Worm (Caenorhabditis elegans) whole organism, L3 larva: ENCODE results near the gene C50C3.19.
A peak's percentile ranks its signal among the peaks of the same experiment; 100 is the strongest.

Experiments
- R02D3.7 ChIP-seq: fragments of 150-350 bp; optimal IDR thresholded peaks from 2 replicates; lab custom pipeline; 2014; ENCODE audit warnings: missing biosample characterization, missing genetic modification characterization
- ZK546.5 ChIP-seq: sonication (generic microtip); optimal IDR thresholded peaks from 2 replicates; lab custom pipeline; 2017; ENCODE audit warnings: missing biosample characterization, missing genetic modification characterization
- aly-2 ChIP-seq: fragments of 150-350 bp; optimal IDR thresholded peaks from 2 replicates; lab custom pipeline; 2014; ENCODE audit warnings: missing biosample characterization, missing genetic modification characterization
- ceh-16 ChIP-seq: sonication (generic microtip); optimal IDR thresholded peaks from 2 replicates; lab custom pipeline; 2017; ENCODE audit warnings: missing biosample characterization, missing genetic modification characterization
- ceh-28 ChIP-seq: fragments of 150-350 bp; optimal IDR thresholded peaks from 2 replicates; lab custom pipeline; 2014; ENCODE audit warnings: missing biosample characterization, missing genetic modification reagents, missing genetic modification characterization
- ceh-82 ChIP-seq: fragments of 150-350 bp; optimal IDR thresholded peaks from 2 replicates; lab custom pipeline; 2014; ENCODE audit warnings: missing biosample characterization, missing genetic modification characterization
- ceh-9 ChIP-seq: sonication (generic microtip); optimal IDR thresholded peaks from 2 replicates; lab custom pipeline; 2018; ENCODE audit warnings: missing biosample characterization, missing genetic modification characterization
- daf-12 ChIP-seq: fragments of 150-350 bp; optimal IDR thresholded peaks from 2 replicates; lab custom pipeline; 2014; ENCODE audit warnings: missing biosample characterization, missing genetic modification reagents, missing genetic modification characterization
- egl-27 ChIP-seq: sonication (generic microtip); optimal IDR thresholded peaks from 4 replicates; lab custom pipeline; 2017; ENCODE audit warnings: missing biosample characterization, missing genetic modification reagents, missing genetic modification characterization
- egl-5 ChIP-seq: fragments of 150-350 bp; optimal IDR thresholded peaks from 2 replicates; lab custom pipeline; 2017; ENCODE audit warnings: missing biosample characterization, missing genetic modification reagents, missing genetic modification characterization, inconsistent platforms
- elt-2 ChIP-seq: sonication (generic microtip); optimal IDR thresholded peaks from 2 replicates; lab custom pipeline; 2016; ENCODE audit warnings: missing genetic modification reagents, mild to moderate bottlenecking, missing genetic modification characterization, missing compliant biosample characterization
- elt-3 ChIP-seq, 3 experiments: fragments of 150-350 bp in 1 of 3; sonication (generic microtip) in 2 of 3; optimal IDR thresholded peaks; 2 replicates in 2 of 3; 4 replicates in 1 of 3; lab custom pipeline; 2014 to 2017; ENCODE audit warnings: missing biosample characterization in 3 of 3, missing genetic modification characterization in 3 of 3
- eor-1 ChIP-seq, 2 experiments: fragments of 150-350 bp; optimal IDR thresholded peaks; 2 replicates each; lab custom pipeline; 2014 to 2018; ENCODE audit warnings: missing biosample characterization in 2 of 2, missing genetic modification characterization in 2 of 2
- fkh-10 ChIP-seq: sonication (generic microtip); optimal IDR thresholded peaks from 2 replicates; lab custom pipeline; 2017; ENCODE audit warnings: missing biosample characterization, missing genetic modification reagents, missing genetic modification characterization
- fkh-2 ChIP-seq: fragments of 150-350 bp; optimal IDR thresholded peaks from 2 replicates; lab custom pipeline; 2014; ENCODE audit warnings: missing biosample characterization, missing genetic modification reagents, missing genetic modification characterization
- fos-1 ChIP-seq: fragments of 150-350 bp; optimal IDR thresholded peaks from 2 replicates; lab custom pipeline; 2014; ENCODE audit warnings: missing biosample characterization, missing genetic modification characterization
- hmg-11 ChIP-seq: sonication (generic microtip); optimal IDR thresholded peaks from 2 replicates; lab custom pipeline; 2016; ENCODE audit warnings: missing genetic modification characterization, missing compliant biosample characterization
- jun-1 ChIP-seq: fragments of 150-350 bp; optimal IDR thresholded peaks from 2 replicates; lab custom pipeline; 2014; ENCODE audit warnings: missing biosample characterization, missing genetic modification reagents, missing genetic modification characterization
- lin-15B ChIP-seq: fragments of 150-350 bp; optimal IDR thresholded peaks from 2 replicates; lab custom pipeline; 2014; ENCODE audit warnings: missing biosample characterization, missing genetic modification characterization
- lin-39 ChIP-seq: fragments of 150-350 bp; optimal IDR thresholded peaks from 2 replicates; lab custom pipeline; 2018; ENCODE audit warnings: missing biosample characterization, missing genetic modification reagents, missing genetic modification characterization
- lsy-12 ChIP-seq: sonication (generic microtip); optimal IDR thresholded peaks from 2 replicates; lab custom pipeline; 2016; ENCODE audit warnings: mild to moderate bottlenecking, missing genetic modification characterization, missing compliant biosample characterization
- mdl-1 ChIP-seq: fragments of 150-350 bp; optimal IDR thresholded peaks from 2 replicates; lab custom pipeline; 2014; ENCODE audit warnings: missing biosample characterization, missing genetic modification characterization
- mml-1 ChIP-seq: fragments of 150-350 bp; sonication (generic microtip); optimal IDR thresholded peaks from 3 replicates; lab custom pipeline; 2014; ENCODE audit warnings: missing biosample characterization, missing genetic modification characterization
- nfya-1 ChIP-seq: sonication (generic microtip); optimal IDR thresholded peaks from 2 replicates; lab custom pipeline; 2017; ENCODE audit warnings: missing genetic modification characterization, mild to moderate bottlenecking, missing compliant biosample characterization, antibody characterized with exemption, moderate library complexity; ENCODE audit not compliant: insufficient read depth
- nhr-11 ChIP-seq: fragments of 150-350 bp; optimal IDR thresholded peaks from 2 replicates; lab custom pipeline; 2014; ENCODE audit warnings: missing biosample characterization, missing genetic modification characterization
- nhr-12 ChIP-seq: fragments of 150-350 bp; optimal IDR thresholded peaks from 2 replicates; lab custom pipeline; 2014; ENCODE audit warnings: missing biosample characterization, missing genetic modification characterization
- nhr-23 ChIP-seq: fragments of 150-350 bp; optimal IDR thresholded peaks from 2 replicates; lab custom pipeline; 2014; ENCODE audit warnings: missing biosample characterization, missing genetic modification reagents, missing genetic modification characterization
- nhr-237 ChIP-seq: fragments of 150-350 bp; optimal IDR thresholded peaks from 2 replicates; lab custom pipeline; 2014; ENCODE audit warnings: missing biosample characterization, missing genetic modification characterization
- nhr-25 ChIP-seq: sonication (generic microtip); optimal IDR thresholded peaks from 2 replicates; lab custom pipeline; 2017; ENCODE audit warnings: missing biosample characterization, missing genetic modification characterization
- nhr-28 ChIP-seq: fragments of 150-350 bp; optimal IDR thresholded peaks from 2 replicates; lab custom pipeline; 2014; ENCODE audit warnings: missing biosample characterization, missing genetic modification characterization
- nhr-43 ChIP-seq: sonication (generic microtip); optimal IDR thresholded peaks from 2 replicates; lab custom pipeline; 2016; ENCODE audit warnings: mild to moderate bottlenecking, missing genetic modification characterization, missing compliant biosample characterization; ENCODE audit not compliant: poor library complexity, severe bottlenecking
- nhr-67 ChIP-seq: fragments of 150-350 bp; optimal IDR thresholded peaks from 2 replicates; lab custom pipeline; 2014; ENCODE audit warnings: missing biosample characterization, missing genetic modification characterization
- nhr-76 ChIP-seq: fragments of 150-350 bp; sonication (generic microtip); optimal IDR thresholded peaks from 5 replicates; lab custom pipeline; 2014; ENCODE audit warnings: missing biosample characterization, missing genetic modification characterization
- pha-4 ChIP-seq: fragments of 150-350 bp; optimal IDR thresholded peaks from 2 replicates; lab custom pipeline; 2014; ENCODE audit warnings: missing biosample characterization, missing genetic modification reagents, missing genetic modification characterization
- pqm-1 ChIP-seq: fragments of 150-350 bp; optimal IDR thresholded peaks from 2 replicates; lab custom pipeline; 2017; ENCODE audit warnings: missing biosample characterization, missing genetic modification characterization, inconsistent platforms
- sea-2 ChIP-seq: fragments of 150-350 bp; sonication (generic microtip); optimal IDR thresholded peaks from 4 replicates; lab custom pipeline; 2014; ENCODE audit warnings: missing biosample characterization, missing genetic modification reagents, missing genetic modification characterization
- snpc-4 ChIP-seq: fragments of 150-350 bp; optimal IDR thresholded peaks from 2 replicates; lab custom pipeline; 2014; ENCODE audit warnings: missing biosample characterization, missing genetic modification characterization
- tbx-2 ChIP-seq: sonication (generic microtip); optimal IDR thresholded peaks from 2 replicates; lab custom pipeline; 2016; ENCODE audit warnings: mild to moderate bottlenecking, missing genetic modification characterization, missing compliant biosample characterization
- unc-39 ChIP-seq: sonication (generic microtip); optimal IDR thresholded peaks from 4 replicates; lab custom pipeline; 2017; ENCODE audit warnings: missing biosample characterization, missing genetic modification characterization
- unc-62 ChIP-seq: fragments of 150-350 bp; sonication (generic microtip); optimal IDR thresholded peaks from 4 replicates; lab custom pipeline; 2014; ENCODE audit warnings: missing biosample characterization, missing genetic modification reagents, missing genetic modification characterization
- ztf-11 ChIP-seq: fragments of 150-350 bp; optimal IDR thresholded peaks from 2 replicates; lab custom pipeline; 2014; ENCODE audit warnings: missing biosample characterization, missing genetic modification characterization
- ztf-4 ChIP-seq: fragments of 150-350 bp; optimal IDR thresholded peaks from 2 replicates; lab custom pipeline; 2014; ENCODE audit warnings: missing biosample characterization, missing genetic modification characterization

C50C3.19 gene

DNA sequence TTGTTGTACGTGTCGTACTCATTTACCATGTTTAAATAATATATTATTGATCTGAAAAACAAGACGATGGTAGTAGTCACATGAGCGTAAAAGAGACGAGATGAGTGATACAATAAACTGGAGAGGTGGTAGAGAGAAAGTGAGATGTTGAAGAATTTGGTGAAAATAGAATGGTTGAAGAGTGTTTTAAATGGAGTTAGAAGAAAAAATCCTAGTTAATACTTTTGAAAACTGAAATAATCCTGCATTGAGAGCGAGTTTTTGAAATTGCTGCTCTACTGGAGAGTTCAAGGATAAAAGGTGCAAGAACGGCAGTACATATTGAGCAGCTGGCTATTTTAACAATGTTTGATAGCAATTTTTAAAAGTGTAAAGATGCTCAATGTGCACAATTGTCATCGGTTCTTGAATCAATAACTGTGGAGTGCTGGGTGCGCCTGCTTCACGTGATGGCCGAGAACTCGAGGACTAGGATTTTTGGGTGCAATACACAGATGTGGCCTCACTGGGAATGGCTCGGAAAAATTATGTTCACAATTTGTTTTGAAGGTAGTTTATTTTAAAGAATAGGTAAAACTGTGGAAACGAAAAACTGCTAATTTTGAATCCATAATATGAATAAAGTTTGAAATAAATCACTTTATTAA is 32.3 kb upstream of the C50C3.19 start, which contains the start of gene atg-13:
TSS of gene atg-13 (minus strand) at position 51 of the 647 bp plus-strand sequence.
- TF ChIP-seq fos-1 (tag; lab: Kevin White, UChicago) (no peak), lsy-12 (tag; lab: Kevin White, UChicago) (no peak), snpc-4 (tag; lab: Kevin White, UChicago) (no peak), R02D3.7 (tag; lab: Kevin White, UChicago) (no peak), nhr-76 (tag; lab: Kevin White, UChicago) (no peak), unc-62 (GFP tag; lab: Kevin White, UChicago) (no peak), nfya-1 (tag; lab: Kevin White, UChicago) (peak; percentile 43), daf-12 (tag; lab: Kevin White, UChicago) (no peak), aly-2 (tag; lab: Kevin White, UChicago) (no peak), nhr-12 (tag; lab: Kevin White, UChicago) (no peak), ceh-9 (no peak), hmg-11 (tag; lab: Kevin White, UChicago) (peak; percentile 9), nhr-43 (no peak), pha-4 (tag; lab: Kevin White, UChicago) (peak; percentile 62), elt-2 (tag; lab: Kevin White, UChicago) (peak; percentile 15), ceh-82 (no peak), nhr-237 (tag; lab: Kevin White, UChicago) (no peak), nhr-67 (tag; lab: Kevin White, UChicago) (no peak), pqm-1 (tag; lab: Kevin White, UChicago) (no peak), lin-39 (no peak), sea-2 (GFP tag; lab: Kevin White, UChicago) (no peak), ZK546.5 (no peak)

DNA sequence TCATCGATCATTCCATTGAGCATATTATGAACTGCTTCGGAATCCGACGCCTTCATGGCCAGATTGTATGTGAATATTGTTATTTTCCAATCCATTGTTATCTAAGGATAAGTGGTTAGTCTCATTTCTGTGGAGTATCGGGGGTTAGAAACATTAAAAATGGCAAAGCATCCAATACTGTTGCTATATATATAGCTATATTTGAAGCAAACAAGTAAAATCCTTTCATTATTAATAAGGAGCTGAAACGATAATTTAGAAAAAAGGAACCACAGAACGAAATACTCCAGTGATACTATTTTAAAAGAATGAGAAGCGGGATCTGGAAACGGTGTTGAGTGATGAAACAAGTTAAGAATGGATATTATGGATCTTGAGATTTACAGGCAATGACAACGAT is 29.4 kb upstream of the C50C3.19 start, which contains the start of gene inpp-5K:
TSS of gene inpp-5K (minus strand) at position 101 of the 400 bp plus-strand sequence.
- TF ChIP-seq snpc-4 (tag; lab: Kevin White, UChicago) = no peak
- peak; percentile 13 for TF ChIP-seq nhr-25
- TF ChIP-seq, all 47 proteins: peak for 1

DNA sequence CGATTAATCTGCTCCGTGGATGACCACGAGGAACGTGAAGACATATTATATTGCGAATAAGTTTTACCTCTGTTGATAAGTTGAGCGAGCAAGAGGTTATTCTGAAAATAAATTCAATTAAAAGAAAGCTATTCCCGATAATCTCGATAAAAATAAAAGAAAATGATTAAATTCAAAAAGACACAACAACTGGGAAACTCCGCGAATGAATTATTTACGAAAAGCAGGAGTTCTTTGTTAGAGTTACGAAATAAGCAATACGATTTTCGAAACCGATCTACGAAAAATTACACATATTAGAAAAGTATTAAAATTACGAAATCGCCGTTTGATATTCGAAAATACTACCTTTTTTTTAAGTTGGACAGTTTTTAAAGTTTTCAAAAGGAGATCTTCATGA is 27.3 kb upstream of the C50C3.19 start, which contains the start of gene bath-42:
TSS of gene bath-42 (minus strand) at position 101 of the 400 bp plus-strand sequence.
- TF ChIP-seq tbx-2 (tag; lab: Kevin White, UChicago) (no peak), ZK546.5 (no peak), fos-1 (tag; lab: Kevin White, UChicago) (no peak), egl-5 (tag; lab: Kevin White, UChicago) (no peak), nhr-11 (no peak), aly-2 (tag; lab: Kevin White, UChicago) (no peak), lin-39 (no peak), mdl-1 (tag; lab: Kevin White, UChicago) (no peak), egl-27 (tag; lab: Kevin White, UChicago) (no peak), ceh-16 (tag; lab: Kevin White, UChicago) (no peak), pqm-1 (tag; lab: Kevin White, UChicago) (no peak), ceh-9 (no peak), unc-62 (GFP tag; lab: Kevin White, UChicago) (no peak), nhr-67 (tag; lab: Kevin White, UChicago) (no peak)

DNA sequence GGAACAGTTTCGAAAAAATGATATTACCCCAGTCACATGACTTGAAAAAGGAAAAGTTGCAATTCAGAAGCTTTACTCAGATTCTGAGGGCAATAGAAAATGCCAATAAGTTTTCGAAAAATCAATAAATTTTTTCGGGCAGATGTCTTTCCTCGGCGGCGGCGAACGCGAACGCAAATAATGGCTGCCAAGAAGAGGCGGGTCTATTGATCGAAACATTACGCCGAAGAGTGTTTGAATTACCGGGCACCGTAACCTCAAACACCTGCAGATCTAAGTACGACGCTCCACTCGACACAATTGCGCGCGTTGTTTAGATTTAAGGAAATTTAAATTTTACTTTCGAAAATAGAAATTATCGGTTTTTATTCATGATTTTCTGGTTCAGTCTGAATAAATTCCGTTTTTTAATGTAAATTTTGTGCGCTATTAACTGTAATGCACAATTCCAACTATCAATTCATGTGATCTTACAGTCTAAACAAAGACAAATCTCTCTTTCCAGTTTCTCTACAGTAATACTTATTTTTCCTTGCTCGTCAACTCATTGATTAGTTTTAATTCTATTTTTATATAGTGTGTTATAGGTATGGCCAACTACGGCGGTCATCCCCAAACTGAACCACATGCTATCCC is 26.7 kb upstream of the C50C3.19 start, which contains the start of gene prp-8:
TSS of gene prp-8 (plus strand) at position 586 of the 636 bp plus-strand sequence.
- TF ChIP-seq jun-1 (peak; percentile 50), R02D3.7 (tag; lab: Kevin White, UChicago) (peak; percentile 61), unc-39 (tag; lab: Kevin White, UChicago) (no peak), ztf-11 (tag; lab: Kevin White, UChicago) (no peak), lin-15B (tag; lab: Kevin White, UChicago) (peak; percentile 96), ceh-82 (no peak), nhr-25 (peak; percentile 94), mml-1 (no peak), nhr-28 (tag; lab: Kevin White, UChicago) (no peak), nhr-23 (peak; percentile 91), pha-4 (tag; lab: Kevin White, UChicago) (peak; percentile 98), fkh-2 (tag; lab: Kevin White, UChicago) (no peak), elt-3 (tag; optimal IDR thresholded peaks at IDR 0.05; lab: Kevin White, UChicago) (no peak), unc-62 (GFP tag; lab: Kevin White, UChicago) (peak; percentile 20), fos-1 (tag; lab: Kevin White, UChicago) (no peak), eor-1 (tag; optimal IDR thresholded peaks at IDR 0.05; lab: Kevin White, UChicago) (no peak), nhr-12 (tag; lab: Kevin White, UChicago) (no peak), fkh-10 (GFP tag; lab: Kevin White, UChicago) (peak; percentile 64), ceh-16 (tag; lab: Kevin White, UChicago) (no peak), mdl-1 (tag; lab: Kevin White, UChicago) (no peak), egl-27 (tag; lab: Kevin White, UChicago) (peak; percentile 3), sea-2 (GFP tag; lab: Kevin White, UChicago) (no peak), nhr-67 (tag; lab: Kevin White, UChicago) (no peak), ztf-4 (tag; lab: Kevin White, UChicago) (no peak), ceh-28 (peak; percentile 89), elt-2 (tag; lab: Kevin White, UChicago) (peak; percentile 71), lin-39 (peak; percentile 99), aly-2 (tag; lab: Kevin White, UChicago) (no peak)
